Fruit fly (Drosophila melanogaster) whole organism, embryonic: Measurements from ENCODE around the gene CG32487.

Experiments
- Dbx ChIP-seq: fragments of 200-800 bp; sonication (Bioruptor generic); IDR thresholded peaks from 3 replicates; pipeline ENCODE4 v1.3.6; 2022; ENCODE audit warnings: missing biosample characterization, missing genetic modification characterization
- HLH3B ChIP-seq: fragments of 200-800 bp; sonication (Bioruptor generic); IDR thresholded peaks from 2 replicates; pipeline ENCODE4 v1.3.6; 2022; ENCODE audit warnings: missing biosample characterization, missing genetic modification characterization
- al ChIP-seq: fragments of 200-800 bp; sonication (Bioruptor generic); IDR thresholded peaks from 2 replicates; pipeline ENCODE4 v1.3.6; 2022; ENCODE audit warnings: missing biosample characterization, missing genetic modification characterization
- ranshi ChIP-seq: fragments of 200-800 bp; sonication (Bioruptor generic); IDR thresholded peaks from 2 replicates; pipeline ENCODE4 v1.3.6; 2022; ENCODE audit warnings: missing biosample characterization, missing genetic modification characterization

DNA sequence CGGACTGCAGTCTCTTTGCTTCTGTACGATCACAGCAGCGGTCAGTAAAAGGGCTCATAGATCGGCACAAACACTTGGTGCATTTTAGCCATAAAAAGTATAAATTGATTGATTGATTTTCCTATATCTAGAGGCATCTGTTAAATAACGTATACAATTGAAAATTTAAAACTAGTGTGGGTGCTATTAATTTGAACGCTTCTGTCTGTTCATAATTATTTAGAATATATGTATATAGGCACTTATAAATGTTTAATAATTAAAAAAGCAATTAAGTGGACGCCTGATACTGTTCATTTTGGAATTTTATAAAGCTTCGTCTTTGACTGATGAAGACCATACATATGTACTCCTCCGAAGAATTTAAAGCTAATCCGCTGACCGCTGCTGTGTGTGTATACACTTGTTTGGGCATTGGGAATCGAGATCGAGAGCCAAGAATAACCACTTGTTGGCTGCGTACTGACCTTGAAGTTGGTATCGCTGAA, 28.2 kb upstream of the CG32487 start:
- TF ChIP-seq Dbx (GFP tag; lab: Robert Waterston, UW) (no peak), HLH3B (GFP tag; lab: Robert Waterston, UW) (peak; percentile 33; the same call in 1 of the 2 replicates), al (GFP tag; lab: Robert Waterston, UW) (peak; percentile 21; the same call in 1 of the 2 replicates), ranshi (no peak)
